Worm (Caenorhabditis elegans): ENCODE data around the gene C50C3.1.

The C50C3.1 gene

DNA sequence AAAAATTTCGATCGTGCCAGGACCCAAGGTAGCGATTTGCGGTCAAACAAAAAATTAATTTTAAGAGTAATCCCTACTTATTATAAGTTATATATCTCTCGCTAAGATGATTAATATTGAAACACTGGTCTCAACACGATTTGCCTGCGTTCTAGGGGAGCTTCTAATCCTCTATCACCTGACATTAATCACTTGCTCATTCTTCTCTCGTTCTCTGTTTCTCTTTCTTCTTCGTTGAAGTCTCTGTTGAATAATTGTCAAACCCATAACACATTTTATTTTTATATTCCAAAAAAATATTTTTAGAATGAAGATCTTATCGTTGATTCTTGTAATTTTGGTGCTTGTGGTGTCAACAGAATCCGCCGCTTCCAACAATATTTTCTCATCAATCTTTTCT lies 36.6 kb upstream of the C50C3.1 start, which contains the start of gene D2007.1:
D2007.1 (plus strand) TSS at position 301 of the 400 bp plus-strand sequence.
- TF ChIP-seq mdt-29 (GFP tag; IDR thresholded peaks at IDR 0.05): no peak
- peak; percentile 8 for TF ChIP-seq mep-1 (tag; optimal IDR thresholded peaks at IDR 0.05)
- peak; percentile 35 for TF ChIP-seq hlh-30 (tag; optimal IDR thresholded peaks at IDR 0.05; ENCODE audit: insufficient read depth)
- TF ChIP-seq ZK546.5 (tag; optimal IDR thresholded peaks at IDR 0.05): no peak
- no peak for TF ChIP-seq daf-16 (GFP tag; optimal IDR thresholded peaks at IDR 0.05)
- no peak for TF ChIP-seq daf-16 (tag; optimal IDR thresholded peaks at IDR 0.05)
- no peak for TF ChIP-seq dmd-9 (GFP tag; IDR thresholded peaks at IDR 0.05)
- TF ChIP-seq unc-62 (GFP tag; optimal IDR thresholded peaks at IDR 0.05 in 1 of 2): peak in 1 of 2 experiments; percentile 42
- no peak for TF ChIP-seq unc-62 (tag; optimal IDR thresholded peaks at IDR 0.05)
- no peak for TF ChIP-seq php-3 (GFP tag; IDR thresholded peaks at IDR 0.05)
- no peak for TF ChIP-seq saeg-2 (GFP tag; IDR thresholded peaks at IDR 0.05)
- TF ChIP-seq skn-1 (tag; optimal IDR thresholded peaks at IDR 0.05): no peak
- peak in 1 of 2 experiments; percentile 20 for TF ChIP-seq lsy-2 (tag; optimal IDR thresholded peaks at IDR 0.05)
- TF ChIP-seq attf-4 (tag; optimal IDR thresholded peaks at IDR 0.05): no peak
- no peak for TF ChIP-seq ceh-28 (tag; optimal IDR thresholded peaks at IDR 0.05)

DNA sequence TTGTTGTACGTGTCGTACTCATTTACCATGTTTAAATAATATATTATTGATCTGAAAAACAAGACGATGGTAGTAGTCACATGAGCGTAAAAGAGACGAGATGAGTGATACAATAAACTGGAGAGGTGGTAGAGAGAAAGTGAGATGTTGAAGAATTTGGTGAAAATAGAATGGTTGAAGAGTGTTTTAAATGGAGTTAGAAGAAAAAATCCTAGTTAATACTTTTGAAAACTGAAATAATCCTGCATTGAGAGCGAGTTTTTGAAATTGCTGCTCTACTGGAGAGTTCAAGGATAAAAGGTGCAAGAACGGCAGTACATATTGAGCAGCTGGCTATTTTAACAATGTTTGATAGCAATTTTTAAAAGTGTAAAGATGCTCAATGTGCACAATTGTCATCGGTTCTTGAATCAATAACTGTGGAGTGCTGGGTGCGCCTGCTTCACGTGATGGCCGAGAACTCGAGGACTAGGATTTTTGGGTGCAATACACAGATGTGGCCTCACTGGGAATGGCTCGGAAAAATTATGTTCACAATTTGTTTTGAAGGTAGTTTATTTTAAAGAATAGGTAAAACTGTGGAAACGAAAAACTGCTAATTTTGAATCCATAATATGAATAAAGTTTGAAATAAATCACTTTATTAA lies 33.5 kb upstream of the C50C3.1 start, which contains the start of gene atg-13:
atg-13 (minus strand) TSS at position 51 of the 647 bp plus-strand sequence.
- TF ChIP-seq fos-1 (tag; optimal IDR thresholded peaks at IDR 0.05) (no peak), lin-38 (GFP tag; IDR thresholded peaks at IDR 0.05) (no peak), hlh-11 (tag; optimal IDR thresholded peaks at IDR 0.05) (peak; percentile 39), hif-1 (tag; optimal IDR thresholded peaks at IDR 0.05) (peak in 1 of 2 experiments; percentile 19), dpl-1 (GFP tag; optimal IDR thresholded peaks at IDR 0.05) (peak; percentile 9), aha-1 (tag) (peak; percentile 18), T20F7.1 (GFP tag; optimal IDR thresholded peaks at IDR 0.05) (peak; percentile 7), lsy-2 (tag; optimal IDR thresholded peaks at IDR 0.05) (peak in 1 of 2 experiments; percentile 38), mxl-3 (GFP tag; optimal IDR thresholded peaks at IDR 0.05) (peak; percentile 35), attf-4 (tag; optimal IDR thresholded peaks at IDR 0.05) (no peak), hlh-30 (tag; optimal IDR thresholded peaks at IDR 0.05; ENCODE audit: insufficient read depth) (peak; percentile 79), ama-1 (optimal IDR thresholded peaks at IDR 0.05) (peak; percentile 20), nhr-48 (tag; optimal IDR thresholded peaks at IDR 0.05) (no peak), mes-2 (tag; optimal IDR thresholded peaks at IDR 0.05; ENCODE audit: poor library complexity, severe bottlenecking) (peak; percentile 74), hmg-1.1 (GFP tag; IDR thresholded peaks at IDR 0.05) (0 out of 2 replicates have a peak, but pooled peaks have one; percentile 28), lir-3 (tag; optimal IDR thresholded peaks at IDR 0.05) (no peak), ztf-7 (tag; optimal IDR thresholded peaks at IDR 0.05) (no peak), zfp-3 (GFP tag; conservative IDR thresholded peaks at IDR 0.05) (no peak), mdl-1 (tag; optimal IDR thresholded peaks at IDR 0.05) (peak in 1 of 2 experiments; percentile 47), egl-27 (tag; optimal IDR thresholded peaks at IDR 0.05) (no peak), dmd-6 (GFP tag; IDR thresholded peaks at IDR 0.05) (0 out of 2 replicates have a peak, but pooled peaks have one; percentile 11), arid-1 (GFP tag; conservative IDR thresholded peaks at IDR 0.05) (no peak), spr-1 (tag; optimal IDR thresholded peaks at IDR 0.05) (no peak), T26A8.4 (GFP tag; IDR thresholded peaks at IDR 0.05) (no peak), madf-9 (GFP tag; conservative IDR thresholded peaks at IDR 0.05) (0 out of 2 replicates have a peak, but pooled peaks have one; percentile 32), daf-16 (GFP tag; optimal IDR thresholded peaks at IDR 0.05) (no peak), daf-16 (tag; optimal IDR thresholded peaks at IDR 0.05) (peak; percentile 48)

DNA sequence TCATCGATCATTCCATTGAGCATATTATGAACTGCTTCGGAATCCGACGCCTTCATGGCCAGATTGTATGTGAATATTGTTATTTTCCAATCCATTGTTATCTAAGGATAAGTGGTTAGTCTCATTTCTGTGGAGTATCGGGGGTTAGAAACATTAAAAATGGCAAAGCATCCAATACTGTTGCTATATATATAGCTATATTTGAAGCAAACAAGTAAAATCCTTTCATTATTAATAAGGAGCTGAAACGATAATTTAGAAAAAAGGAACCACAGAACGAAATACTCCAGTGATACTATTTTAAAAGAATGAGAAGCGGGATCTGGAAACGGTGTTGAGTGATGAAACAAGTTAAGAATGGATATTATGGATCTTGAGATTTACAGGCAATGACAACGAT lies 30.6 kb upstream of the C50C3.1 start, which contains the start of gene inpp-5K:
inpp-5K (minus strand) TSS at position 101 of the 400 bp plus-strand sequence.
- TF ChIP-seq T20F7.1 (GFP tag; optimal IDR thresholded peaks at IDR 0.05) (peak; percentile 6), egl-27 (tag; optimal IDR thresholded peaks at IDR 0.05) (no peak)
